Worm (Caenorhabditis elegans) whole organism, L3 larva: ENCODE data around the gene ufd-3.

Experiments
- ceh-16 ChIP-seq: sonication (generic microtip); optimal IDR thresholded peaks from 2 replicates; lab custom pipeline; 2017; ENCODE audit warnings: missing biosample characterization, missing genetic modification characterization
- daf-12 ChIP-seq: fragments of 150-350 bp; optimal IDR thresholded peaks from 2 replicates; lab custom pipeline; 2014; ENCODE audit warnings: missing biosample characterization, missing genetic modification reagents, missing genetic modification characterization
- elt-2 ChIP-seq: sonication (generic microtip); optimal IDR thresholded peaks from 2 replicates; lab custom pipeline; 2016; ENCODE audit warnings: missing genetic modification reagents, mild to moderate bottlenecking, missing genetic modification characterization, missing compliant biosample characterization
- nhr-23 ChIP-seq: fragments of 150-350 bp; optimal IDR thresholded peaks from 2 replicates; lab custom pipeline; 2014; ENCODE audit warnings: missing biosample characterization, missing genetic modification reagents, missing genetic modification characterization
- nhr-237 ChIP-seq: fragments of 150-350 bp; optimal IDR thresholded peaks from 2 replicates; lab custom pipeline; 2014; ENCODE audit warnings: missing biosample characterization, missing genetic modification characterization
- unc-39 ChIP-seq: sonication (generic microtip); optimal IDR thresholded peaks from 4 replicates; lab custom pipeline; 2017; ENCODE audit warnings: missing biosample characterization, missing genetic modification characterization
- unc-62 ChIP-seq: fragments of 150-350 bp; sonication (generic microtip); optimal IDR thresholded peaks from 4 replicates; lab custom pipeline; 2014; ENCODE audit warnings: missing biosample characterization, missing genetic modification reagents, missing genetic modification characterization
- zag-1 ChIP-seq: fragments of 150-350 bp; optimal IDR thresholded peaks from 2 replicates; lab custom pipeline; 2014; ENCODE audit warnings: missing biosample characterization, missing genetic modification characterization
- ztf-11 ChIP-seq: fragments of 150-350 bp; optimal IDR thresholded peaks from 2 replicates; lab custom pipeline; 2014; ENCODE audit warnings: missing biosample characterization, missing genetic modification characterization

- TF ChIP-seq zag-1 (tag; lab: Kevin White, UChicago) (no peak), ceh-16 (tag; lab: Kevin White, UChicago) (no peak), unc-39 (tag; lab: Kevin White, UChicago) (no peak), nhr-237 (tag; lab: Kevin White, UChicago) (no peak), ztf-11 (tag; lab: Kevin White, UChicago) (no peak), elt-2 (no peak), nhr-23 (tag; lab: Kevin White, UChicago) (no peak), daf-12 (tag; lab: Kevin White, UChicago) (no peak), unc-62 (GFP tag; lab: Kevin White, UChicago) (no peak)
These were observed 1.7 kb upstream of the ufd-3 start, which contains the start of the genes C05C10.7 and C05C10.5 for ce11 chrII:9938877-9939276.
